Fruit fly (Drosophila melanogaster) whole organism, embryonic: ENCODE measurements around the gene mRpL28.
A peak's percentile ranks its signal among the peaks of the same experiment; 100 is the strongest.

Source experiments
- Atf3 ChIP-seq: fragments of 200-800 bp; sonication (Bioruptor generic); optimal IDR thresholded peaks from 3 replicates; lab custom pipeline; 2016; ENCODE audit warnings: missing biosample characterization, missing genetic modification characterization
- B-H1 ChIP-seq: fragments of 200-800 bp; sonication (Bioruptor generic); IDR thresholded peaks from 3 replicates; pipeline ENCODE4 v1.3.6; 2022; ENCODE audit warnings: missing biosample characterization, missing genetic modification characterization
- Bgb ChIP-seq: fragments of 200-800 bp; sonication (Bioruptor generic); IDR thresholded peaks from 2 replicates; pipeline ENCODE4 v1.3.6; 2022; ENCODE audit warnings: missing biosample characterization, missing genetic modification characterization; ENCODE audit not compliant: partially characterized antibody
- CG10147 ChIP-seq: fragments of 200-800 bp; sonication (Bioruptor generic); optimal IDR thresholded peaks from 2 replicates; lab custom pipeline; 2019; ENCODE audit warnings: missing biosample characterization, mild to moderate bottlenecking, missing genetic modification characterization, moderate library complexity
- CG10654 ChIP-seq: fragments of 200-800 bp; sonication (Bioruptor generic); optimal IDR thresholded peaks from 2 replicates; lab custom pipeline; 2016; ENCODE audit warnings: missing biosample characterization, missing genetic modification characterization
- CG10959 ChIP-seq: fragments of 200-800 bp; sonication (Bioruptor generic); IDR thresholded peaks from 2 replicates; pipeline ENCODE4 v1.3.6; 2022; ENCODE audit warnings: missing biosample characterization, missing genetic modification characterization
- CG11723 ChIP-seq: fragments of 200-800 bp; sonication (Bioruptor generic); optimal IDR thresholded peaks from 2 replicates; lab custom pipeline; 2017; ENCODE audit warnings: missing biosample characterization, mild to moderate bottlenecking, missing genetic modification characterization
- CG12236 ChIP-seq: fragments of 200-800 bp; sonication (Bioruptor generic); optimal IDR thresholded peaks from 2 replicates; lab custom pipeline; 2016; ENCODE audit warnings: missing biosample characterization, missing genetic modification characterization
- CG17385 ChIP-seq: fragments of 200-800 bp; sonication (Bioruptor generic); optimal IDR thresholded peaks from 3 replicates; lab custom pipeline; 2018; ENCODE audit warnings: missing biosample characterization, mild to moderate bottlenecking, missing genetic modification characterization
- CG18599 ChIP-seq: fragments of 200-800 bp; sonication (Bioruptor generic); optimal IDR thresholded peaks from 3 replicates; lab custom pipeline; 2017; ENCODE audit warnings: missing biosample characterization, missing genetic modification characterization, mild to moderate bottlenecking, moderate library complexity, missing genetic modification reagents
- CG2889 ChIP-seq: fragments of 200-800 bp; sonication (Bioruptor generic); IDR thresholded peaks from 3 replicates; pipeline ENCODE4 v1.3.6; 2022; ENCODE audit warnings: missing biosample characterization, missing genetic modification characterization
- CG31224 ChIP-seq: fragments of 200-800 bp; sonication (Bioruptor generic); IDR thresholded peaks from 2 replicates; pipeline ENCODE4 v1.3.6; 2022; ENCODE audit warnings: missing biosample characterization, missing genetic modification characterization
- CG3163 ChIP-seq: fragments of 200-800 bp; sonication (Bioruptor generic); optimal IDR thresholded peaks from 3 replicates; lab custom pipeline; 2016; ENCODE audit warnings: missing biosample characterization, missing genetic modification characterization
- CG32532 ChIP-seq: fragments of 200-800 bp; sonication (Bioruptor generic); IDR thresholded peaks from 2 replicates; pipeline ENCODE4 v1.3.6; 2022; ENCODE audit warnings: missing biosample characterization, missing genetic modification characterization
- CG32772 ChIP-seq: fragments of 200-800 bp; sonication (Bioruptor generic); IDR thresholded peaks from 2 replicates; pipeline ENCODE4 v1.3.6; 2022; ENCODE audit warnings: missing biosample characterization, missing genetic modification characterization
- CG4424 ChIP-seq: fragments of 200-800 bp; sonication (Bioruptor generic); optimal IDR thresholded peaks from 3 replicates; lab custom pipeline; 2016; ENCODE audit warnings: missing biosample characterization, missing genetic modification characterization
- CG4820 ChIP-seq: fragments of 200-800 bp; sonication (Bioruptor generic); optimal IDR thresholded peaks from 3 replicates; lab custom pipeline; 2016; ENCODE audit warnings: missing biosample characterization, missing genetic modification characterization
- CG7987 ChIP-seq: fragments of 200-800 bp; sonication (Bioruptor generic); optimal IDR thresholded peaks from 2 replicates; lab custom pipeline; 2018; ENCODE audit warnings: missing biosample characterization, mild to moderate bottlenecking, missing genetic modification characterization, moderate library complexity
- CG8290 ChIP-seq, 3 experiments: fragments of 200-800 bp; sonication (Bioruptor generic); optimal IDR thresholded peaks; 2 replicates each; lab custom pipeline; 2016 to 2019; ENCODE audit warnings: missing biosample characterization in 3 of 3, missing genetic modification characterization in 3 of 3, mild to moderate bottlenecking in 2 of 3, moderate library complexity in 1 of 3
- CG9609 ChIP-seq: fragments of 200-800 bp; sonication (Bioruptor generic); optimal IDR thresholded peaks from 3 replicates; lab custom pipeline; 2016; ENCODE audit warnings: missing biosample characterization, missing genetic modification characterization
- Dek ChIP-seq: fragments of 200-800 bp; sonication (Bioruptor generic); optimal IDR thresholded peaks from 3 replicates; lab custom pipeline; 2019; ENCODE audit warnings: missing biosample characterization, mild to moderate bottlenecking, missing genetic modification characterization, moderate library complexity
- Fer3 ChIP-seq: fragments of 200-800 bp; sonication (Bioruptor generic); optimal IDR thresholded peaks from 2 replicates; lab custom pipeline; 2018; ENCODE audit warnings: missing biosample characterization, mild to moderate bottlenecking, missing genetic modification characterization, moderate library complexity
- Gug ChIP-seq: fragments of 200-800 bp; sonication (Bioruptor generic); IDR thresholded peaks from 4 replicates; pipeline ENCODE4 v1.3.6; 2022; ENCODE audit warnings: missing biosample characterization, missing genetic modification characterization
- H2.0 ChIP-seq: fragments of 200-800 bp; sonication (Bioruptor generic); IDR thresholded peaks from 2 replicates; pipeline ENCODE4 v1.3.6; 2022; ENCODE audit warnings: missing biosample characterization, missing genetic modification characterization
- Hand ChIP-seq: fragments of 200-800 bp; sonication (Bioruptor generic); optimal IDR thresholded peaks from 2 replicates; lab custom pipeline; 2017; ENCODE audit warnings: mild to moderate bottlenecking, missing biosample characterization, missing genetic modification reagents, missing genetic modification characterization
- Lhr ChIP-seq: fragments of 200-800 bp; sonication (Bioruptor generic); optimal IDR thresholded peaks from 3 replicates; lab custom pipeline; 2017; ENCODE audit warnings: mild to moderate bottlenecking, missing biosample characterization, missing genetic modification reagents, missing genetic modification characterization
- Meics ChIP-seq: fragments of 200-800 bp; sonication (Bioruptor generic); optimal IDR thresholded peaks from 2 replicates; lab custom pipeline; 2017; ENCODE audit warnings: missing biosample characterization, mild to moderate bottlenecking, missing genetic modification characterization
- NC2α ChIP-seq: fragments of 200-800 bp; sonication (Bioruptor generic); optimal IDR thresholded peaks from 2 replicates; lab custom pipeline; 2016; ENCODE audit warnings: missing biosample characterization, missing genetic modification characterization
- Poxn ChIP-seq: fragments of 200-800 bp; sonication (Bioruptor generic); IDR thresholded peaks from 2 replicates; pipeline ENCODE4 v1.3.6; 2022; ENCODE audit warnings: missing biosample characterization, missing genetic modification characterization
- Ptx1 ChIP-seq: fragments of 200-800 bp; sonication (Bioruptor generic); IDR thresholded peaks from 2 replicates; pipeline ENCODE4 v1.3.6; 2022; ENCODE audit warnings: missing biosample characterization, missing genetic modification characterization
- Sry-δ ChIP-seq: fragments of 200-800 bp; sonication (Bioruptor generic); optimal IDR thresholded peaks from 2 replicates; lab custom pipeline; 2016; ENCODE audit warnings: missing biosample characterization, missing genetic modification characterization
- Trl ChIP-seq, 3 experiments: fragments of >200 bp in 2 of 3; fragments of 200-800 bp in 1 of 3; sonication (Bioruptor generic) in 1 of 3; optimal IDR thresholded peaks; 2 replicates in 1 of 3; 3 replicates in 2 of 3; lab custom pipeline; 2016 to 2017; ENCODE audit warnings: missing biosample characterization in 1 of 3, missing genetic modification characterization in 1 of 3
- br ChIP-seq: fragments of >200 bp; optimal IDR thresholded peaks from 2 replicates; lab custom pipeline; 2017
- cg ChIP-seq: fragments of 200-800 bp; sonication (Bioruptor generic); optimal IDR thresholded peaks from 3 replicates; lab custom pipeline; 2019; ENCODE audit warnings: missing biosample characterization, mild to moderate bottlenecking, missing genetic modification characterization, moderate library complexity
- dan ChIP-seq: fragments of 200-800 bp; sonication (Bioruptor generic); IDR thresholded peaks from 2 replicates; pipeline ENCODE4 v1.3.6; 2022; ENCODE audit warnings: missing biosample characterization, missing genetic modification characterization
- dati ChIP-seq: fragments of 200-800 bp; sonication (Bioruptor generic); IDR thresholded peaks from 2 replicates; pipeline ENCODE4 v1.3.6; 2022; ENCODE audit warnings: missing biosample characterization, missing genetic modification characterization
- fru ChIP-seq: fragments of >200 bp; optimal IDR thresholded peaks from 2 replicates; lab custom pipeline; 2017
- gce ChIP-seq: fragments of 200-800 bp; sonication (Bioruptor generic); IDR thresholded peaks from 3 replicates; pipeline ENCODE4 v1.3.6; 2022; ENCODE audit warnings: missing biosample characterization, missing genetic modification characterization
- ham ChIP-seq: fragments of 200-800 bp; sonication (Bioruptor generic); IDR thresholded peaks from 2 replicates; pipeline ENCODE4 v1.3.6; 2022; ENCODE audit warnings: missing biosample characterization, missing genetic modification characterization
- hbn ChIP-seq: fragments of 200-800 bp; sonication (Bioruptor generic); IDR thresholded peaks from 2 replicates; pipeline ENCODE4 v1.3.6; 2022; ENCODE audit warnings: missing biosample characterization, missing genetic modification characterization; ENCODE audit not compliant: partially characterized antibody
- lola ChIP-seq, 3 experiments: fragments of >200 bp in 2 of 3; fragments of 200-800 bp in 1 of 3; sonication (Bioruptor generic) in 1 of 3; optimal IDR thresholded peaks; 2 replicates each; lab custom pipeline; 2017 to 2019; ENCODE audit warnings: missing biosample characterization in 3 of 3, missing genetic modification characterization in 3 of 3, mild to moderate bottlenecking in 1 of 3, moderate library complexity in 1 of 3
- pzg ChIP-seq: fragments of 200-800 bp; sonication (Bioruptor generic); optimal IDR thresholded peaks from 3 replicates; lab custom pipeline; 2018; ENCODE audit warnings: missing biosample characterization, mild to moderate bottlenecking, missing genetic modification characterization, moderate library complexity
- sc ChIP-seq, 3 experiments: fragments of >200 bp in 2 of 3; fragments of 200-800 bp in 1 of 3; sonication (Bioruptor generic) in 1 of 3; optimal IDR thresholded peaks; 2 replicates in 2 of 3; 3 replicates in 1 of 3; lab custom pipeline; 2017; ENCODE audit warnings: mild to moderate bottlenecking in 1 of 3, missing biosample characterization in 1 of 3, missing genetic modification characterization in 1 of 3, missing genetic modification reagents in 1 of 3
- shn ChIP-seq: fragments of 200-800 bp; sonication (Bioruptor generic); optimal IDR thresholded peaks from 3 replicates; lab custom pipeline; 2016; ENCODE audit warnings: missing biosample characterization, missing genetic modification characterization
- sob ChIP-seq: fragments of 200-800 bp; sonication (Bioruptor generic); IDR thresholded peaks from 2 replicates; pipeline ENCODE4 v1.3.6; 2022; ENCODE audit warnings: missing biosample characterization, missing genetic modification characterization
- tin ChIP-seq: fragments of 200-800 bp; sonication (Bioruptor generic); optimal IDR thresholded peaks from 3 replicates; lab custom pipeline; 2016; ENCODE audit warnings: missing biosample characterization, missing genetic modification characterization
- trh ChIP-seq: fragments of 200-800 bp; sonication (Bioruptor generic); optimal IDR thresholded peaks from 2 replicates; lab custom pipeline; 2016; ENCODE audit warnings: missing biosample characterization, missing genetic modification characterization
- unpg ChIP-seq: fragments of 200-800 bp; sonication (Bioruptor generic); optimal IDR thresholded peaks from 3 replicates; lab custom pipeline; 2018; ENCODE audit warnings: missing biosample characterization, mild to moderate bottlenecking, missing genetic modification characterization, moderate library complexity
- zen ChIP-seq: fragments of 200-800 bp; sonication (Bioruptor generic); optimal IDR thresholded peaks from 3 replicates; lab custom pipeline; 2018; ENCODE audit warnings: missing biosample characterization, mild to moderate bottlenecking, missing genetic modification characterization, moderate library complexity

The mRpL28 gene

DNA sequence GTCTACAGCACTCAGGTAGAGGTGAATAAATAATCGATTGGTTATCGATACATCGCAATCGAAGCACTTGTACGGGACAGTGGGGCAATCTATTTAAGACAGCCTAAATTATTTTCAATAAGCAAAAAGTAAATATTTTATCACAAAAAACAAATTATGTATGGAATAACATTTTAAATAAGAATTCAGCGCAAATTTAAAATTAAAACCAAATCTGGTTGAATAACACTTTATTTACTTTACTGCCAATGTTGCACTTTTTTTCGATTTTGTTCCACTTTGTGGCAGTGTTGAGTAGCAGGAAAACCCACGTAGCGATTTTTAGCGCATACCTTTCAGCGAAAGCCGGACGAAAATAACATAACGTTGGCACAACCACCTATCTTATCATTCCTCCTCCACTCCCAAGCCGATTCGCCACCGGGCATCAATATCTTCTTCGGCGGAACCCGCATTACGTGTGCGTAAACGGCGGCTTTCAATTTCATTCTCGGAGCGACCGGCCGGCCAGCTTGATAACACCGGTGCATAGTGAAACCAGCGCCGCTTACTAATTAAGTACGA, 3.3 kb downstream of the mRpL28 start, which contains the start of the genes Gmd and CG3792 (continued):
- TF ChIP-seq CG31224 (peak; percentile 93), dan (GFP tag; lab: Robert Waterston, UW) (peak; percentile 85), CG11723 (GFP tag; lab: Kevin White, UChicago) (peak; percentile 91), Atf3 (GFP tag; lab: Kevin White, UChicago) (peak; percentile 89), NC2α (peak; percentile 90), Sry-δ (GFP tag; lab: Kevin White, UChicago) (peak; percentile 77), Fer3 (peak; percentile 96), Meics (peak; percentile 96), pzg (GFP tag; lab: Kevin White, UChicago) (peak; percentile 57), B-H1 (GFP tag; lab: Robert Waterston, UW) (peak; percentile 95), trh (peak; percentile 83), CG10959 (peak; percentile 95), Trl (optimal IDR thresholded peaks at IDR 0.05; lab: Kevin White, UChicago) (no peak), Trl (GFP tag; optimal IDR thresholded peaks at IDR 0.05; lab: Kevin White, UChicago) (peak; percentile 94), fru (no peak), cg (no peak), gce (peak; percentile 85; the same call in 2 of the 3 replicates), ham (GFP tag; lab: Robert Waterston, UW) (peak; percentile 86; the same call in 1 of the 2 replicates), unpg (GFP tag; lab: Kevin White, UChicago) (peak; percentile 96), Gug (GFP tag; lab: Robert Waterston, UW) (peak; percentile 94), CG32532 (GFP tag; lab: Robert Waterston, UW) (peak; percentile 97), CG7987 (GFP tag; lab: Kevin White, UChicago) (peak; percentile 83), Ptx1 (peak; percentile 98), CG18599 (peak; percentile 96), br (no peak), Poxn (GFP tag; lab: Robert Waterston, UW) (peak; percentile 86), CG9609 (GFP tag; lab: Kevin White, UChicago) (peak; percentile 91), hbn (GFP tag; lab: Robert Waterston, UW) (peak; percentile 81), shn (peak; percentile 92), CG10654 (GFP tag; lab: Kevin White, UChicago) (peak; percentile 92), CG10147 (peak; percentile 94), H2.0 (GFP tag; lab: Robert Waterston, UW) (peak; percentile 93), lola (GFP tag; optimal IDR thresholded peaks at IDR 0.05; lab: Kevin White, UChicago) (peak in 1 of 3 experiments; percentile 97), CG17385 (GFP tag; lab: Kevin White, UChicago) (peak; percentile 85), dati (peak; percentile 84), CG12236 (GFP tag; lab: Kevin White, UChicago) (peak; percentile 82), CG4820 (peak; percentile 95), CG2889 (GFP tag; lab: Robert Waterston, UW) (peak; percentile 92), Dek (peak; percentile 91), sc (optimal IDR thresholded peaks at IDR 0.05; lab: Kevin White, UChicago) (no peak), sc (GFP tag; optimal IDR thresholded peaks at IDR 0.05; lab: Kevin White, UChicago) (peak; percentile 82), sob (GFP tag; lab: Robert Waterston, UW) (peak; percentile 97), tin (GFP tag; lab: Kevin White, UChicago) (peak; percentile 93), CG3163 (GFP tag; lab: Kevin White, UChicago) (peak; percentile 72), CG8290 (GFP tag; optimal IDR thresholded peaks at IDR 0.05; lab: Kevin White, UChicago) (peak; percentile 95), CG8290 (tag; optimal IDR thresholded peaks at IDR 0.05; lab: Kevin White, UChicago) (peak; percentile 82 to 84), Bgb (peak; percentile 78), CG4424 (GFP tag; lab: Kevin White, UChicago) (peak; percentile 97), CG32772 (GFP tag; lab: Robert Waterston, UW) (peak; percentile 97), zen (peak; percentile 93), Lhr (peak; percentile 81), Hand (GFP tag; lab: Kevin White, UChicago) (peak; percentile 68)
